Worm (Caenorhabditis elegans) whole organism, young adult: ENCODE measurements around the gene lfi-1.
A peak's percentile ranks its signal among the peaks of the same experiment; 100 is the strongest.

Source experiments
- B0019.2 ChIP-seq: fragments of 200-800 bp; sonication (Bioruptor generic); conservative IDR thresholded peaks from 2 replicates; pipeline ENCODE4 v1.3.6; 2022; ENCODE audit warnings: missing genetic modification reagents, missing genetic modification characterization, missing compliant biosample characterization
- B0035.1 ChIP-seq: sonication (generic microtip); optimal IDR thresholded peaks from 2 replicates; lab custom pipeline; 2016; ENCODE audit warnings: missing genetic modification characterization, mild to moderate bottlenecking, missing compliant biosample characterization, missing genotype, missing genetic modification reagents
- C06A6.2 ChIP-seq: fragments of 200-800 bp; sonication (Bioruptor generic); conservative IDR thresholded peaks from 2 replicates; pipeline ENCODE4 v1.3.6; 2022; ENCODE audit warnings: missing genetic modification characterization, missing compliant biosample characterization
- C17E4.6 ChIP-seq: fragments of 200-800 bp; sonication (Bioruptor generic); IDR thresholded peaks from 2 replicates; pipeline ENCODE4 v1.3.6; 2022; ENCODE audit warnings: missing genetic modification reagents, missing genetic modification characterization, missing compliant biosample characterization
- F49E8.2 ChIP-seq: sonication (generic microtip); optimal IDR thresholded peaks from 3 replicates; lab custom pipeline; 2017; ENCODE audit warnings: missing genetic modification characterization, mild to moderate bottlenecking, missing compliant biosample characterization, antibody characterized with exemption, moderate library complexity; ENCODE audit not compliant: insufficient read depth
- F55B11.4 ChIP-seq: sonication (generic microtip); optimal IDR thresholded peaks from 2 replicates; lab custom pipeline; 2016; ENCODE audit warnings: missing compliant biosample characterization, missing genetic modification characterization, borderline replicate concordance; ENCODE audit not compliant: insufficient read depth
- F57A8.1 ChIP-seq: fragments of 200-800 bp; sonication (Bioruptor generic); optimal IDR thresholded peaks from 2 replicates; lab custom pipeline; 2018; ENCODE audit warnings: mild to moderate bottlenecking, missing genetic modification characterization, moderate library complexity, missing compliant biosample characterization
- Y53F4B.3 ChIP-seq: fragments of 200-800 bp; sonication (Bioruptor generic); IDR thresholded peaks from 2 replicates; pipeline ENCODE4 v1.3.6; 2022; ENCODE audit warnings: missing genetic modification reagents, missing genetic modification characterization, missing compliant biosample characterization
- Y56A3A.18 ChIP-seq: fragments of 200-800 bp; sonication (Bioruptor generic); IDR thresholded peaks from 2 replicates; pipeline ENCODE4 v1.3.6; 2022; ENCODE audit warnings: missing genetic modification reagents, missing genetic modification characterization, missing compliant biosample characterization
- Y95B8A.8 ChIP-seq: fragments of 200-800 bp; sonication (Bioruptor generic); IDR thresholded peaks from 2 replicates; pipeline ENCODE4 v1.3.6; 2022; ENCODE audit warnings: missing genetic modification reagents, missing genetic modification characterization, missing compliant biosample characterization
- aptf-3 ChIP-seq: fragments of 200-800 bp; sonication (Bioruptor generic); IDR thresholded peaks from 2 replicates; pipeline ENCODE4 v1.3.6; 2022; ENCODE audit warnings: missing genetic modification characterization, missing compliant biosample characterization
- attf-3 ChIP-seq: fragments of 200-800 bp; sonication (Bioruptor generic); conservative IDR thresholded peaks from 2 replicates; pipeline ENCODE4 v1.3.6; 2022; ENCODE audit warnings: missing genetic modification reagents, missing genetic modification characterization, missing compliant biosample characterization
- attf-5 ChIP-seq: fragments of 200-800 bp; sonication (Bioruptor generic); optimal IDR thresholded peaks from 2 replicates; lab custom pipeline; 2018; ENCODE audit warnings: mild to moderate bottlenecking, missing genetic modification characterization, missing compliant biosample characterization
- cebp-1 ChIP-seq, 2 experiments: fragments of 200-800 bp in 1 of 2; sonication (Bioruptor generic) in 1 of 2; sonication (generic microtip) in 1 of 2; IDR thresholded peaks in 1 of 2; optimal IDR thresholded peaks in 1 of 2; 2 replicates each; pipeline versions ENCODE4 v1.3.6 to Lab custom; 2017 to 2022; ENCODE audit warnings: missing compliant biosample characterization in 2 of 2, missing genetic modification characterization in 2 of 2, mild to moderate bottlenecking in 1 of 2, missing genetic modification reagents in 1 of 2, moderate library complexity in 1 of 2
- ceh-27 ChIP-seq: fragments of 200-800 bp; sonication (Bioruptor generic); optimal IDR thresholded peaks from 2 replicates; lab custom pipeline; 2018; ENCODE audit warnings: mild to moderate bottlenecking, missing genetic modification characterization, moderate library complexity, missing compliant biosample characterization
- ceh-40 ChIP-seq: fragments of 200-800 bp; sonication (Bioruptor generic); IDR thresholded peaks from 2 replicates; pipeline ENCODE4 v1.3.6; 2022; ENCODE audit warnings: missing genetic modification characterization, missing compliant biosample characterization
- dox-1 ChIP-seq: fragments of 200-800 bp; sonication (Bioruptor generic); IDR thresholded peaks from 2 replicates; pipeline ENCODE4 v1.3.6; 2022; ENCODE audit warnings: missing genetic modification reagents, missing genetic modification characterization, missing compliant biosample characterization
- efl-1 ChIP-seq: fragments of 150-350 bp; optimal IDR thresholded peaks from 2 replicates; lab custom pipeline; 2014; ENCODE audit warnings: missing biosample characterization, missing genetic modification reagents, missing genetic modification characterization
- ets-4 ChIP-seq: fragments of 200-800 bp; sonication (Bioruptor generic); optimal IDR thresholded peaks from 2 replicates; lab custom pipeline; 2018; ENCODE audit warnings: mild to moderate bottlenecking, missing genetic modification characterization, missing compliant biosample characterization
- fkh-3 ChIP-seq: sonication (generic microtip); optimal IDR thresholded peaks from 2 replicates; lab custom pipeline; 2016; ENCODE audit warnings: mild to moderate bottlenecking, missing genetic modification characterization, missing compliant biosample characterization
- gei-17 ChIP-seq: fragments of 200-800 bp; sonication (Bioruptor generic); optimal IDR thresholded peaks from 2 replicates; lab custom pipeline; 2018; ENCODE audit warnings: mild to moderate bottlenecking, missing genetic modification characterization, missing compliant biosample characterization
- hmg-1.2 ChIP-seq: fragments of 200-800 bp; sonication (Bioruptor generic); IDR thresholded peaks from 2 replicates; pipeline ENCODE4 v1.3.6; 2022; ENCODE audit warnings: missing genetic modification reagents, missing genetic modification characterization, missing compliant biosample characterization
- hsf-1 ChIP-seq: fragments of 200-800 bp; sonication (Bioruptor generic); IDR thresholded peaks from 2 replicates; pipeline ENCODE4 v1.3.6; 2022; ENCODE audit warnings: missing genetic modification reagents, missing genetic modification characterization, missing compliant biosample characterization
- let-526 ChIP-seq: fragments of 200-800 bp; sonication (Bioruptor generic); IDR thresholded peaks from 2 replicates; pipeline ENCODE4 v1.3.6; 2022; ENCODE audit warnings: missing genetic modification reagents, missing genetic modification characterization, missing compliant biosample characterization
- let-607 ChIP-seq, 2 experiments: fragments of 200-800 bp in 1 of 2; sonication (Bioruptor generic) in 1 of 2; sonication (generic microtip) in 1 of 2; optimal IDR thresholded peaks; 2 replicates each; lab custom pipeline; 2016 to 2018; ENCODE audit warnings: mild to moderate bottlenecking in 2 of 2, missing compliant biosample characterization in 2 of 2, missing genetic modification characterization in 2 of 2, moderate library complexity in 2 of 2, missing genotype in 1 of 2
- lin-54 ChIP-seq: fragments of 200-800 bp; sonication (Bioruptor generic); optimal IDR thresholded peaks from 2 replicates; lab custom pipeline; 2018; ENCODE audit warnings: mild to moderate bottlenecking, missing genetic modification characterization, missing compliant biosample characterization
- lsl-1 ChIP-seq: fragments of 200-800 bp; sonication (Bioruptor generic); optimal IDR thresholded peaks from 2 replicates; lab custom pipeline; 2018; ENCODE audit warnings: mild to moderate bottlenecking, missing genetic modification characterization, moderate library complexity, missing compliant biosample characterization
- mes-4 ChIP-seq: sonication (generic microtip); optimal IDR thresholded peaks from 2 replicates; lab custom pipeline; 2016; ENCODE audit warnings: missing genotype, missing genetic modification characterization, missing compliant biosample characterization
- mxl-1 ChIP-seq: sonication (generic microtip); optimal IDR thresholded peaks from 2 replicates; lab custom pipeline; 2016; ENCODE audit warnings: missing genetic modification characterization, missing compliant biosample characterization
- nhr-27 ChIP-seq: fragments of 200-800 bp; sonication (Bioruptor generic); optimal IDR thresholded peaks from 2 replicates; lab custom pipeline; 2018; ENCODE audit warnings: mild to moderate bottlenecking, missing genetic modification characterization, moderate library complexity, missing compliant biosample characterization
- nhr-80 ChIP-seq: sonication (generic microtip); optimal IDR thresholded peaks from 2 replicates; lab custom pipeline; 2016; ENCODE audit warnings: missing genetic modification characterization, missing compliant biosample characterization
- tlf-1 ChIP-seq: fragments of 200-800 bp; sonication (Bioruptor generic); optimal IDR thresholded peaks from 2 replicates; lab custom pipeline; 2018; ENCODE audit warnings: mild to moderate bottlenecking, missing genetic modification characterization, missing compliant biosample characterization

Gene lfi-1

ce11 chrX:5013826-5014225 lies 37.2 kb downstream of the lfi-1 start, which contains the start of gene ZC449.7:
Gene ZC449.7 (plus strand): TSS chrX:5014074.
- TF ChIP-seq hmg-1.2 (GFP tag; lab: Robert Waterston, UW) (no peak), nhr-80 (tag; lab: Kevin White, UChicago) (peak; percentile 83)

ce11 chrX:5015775-5016174 lies 39.1 kb downstream of the lfi-1 start, which contains the start of gene ZC449.8:
Gene ZC449.8 (plus strand): TSS chrX:5016075.
- TF ChIP-seq gei-17 (GFP tag; lab: Kevin White, UChicago) (no peak), fkh-3 (no peak), F55B11.4 (tag; lab: Kevin White, UChicago) (no peak), nhr-27 (no peak), mxl-1 (tag; lab: Kevin White, UChicago) (no peak), let-526 (GFP tag; lab: Robert Waterston, UW) (no peak), Y53F4B.3 (GFP tag; lab: Robert Waterston, UW) (no peak), C17E4.6 (GFP tag; lab: Robert Waterston, UW) (no peak), ceh-27 (GFP tag; lab: Kevin White, UChicago) (no peak), ceh-40 (GFP tag; lab: Robert Waterston, UW) (no peak), mes-4 (tag; lab: Kevin White, UChicago) (no peak), hmg-1.2 (GFP tag; lab: Robert Waterston, UW) (no peak), lin-54 (GFP tag; lab: Kevin White, UChicago) (no peak)

ce11 chrX:5017591-5017990 lies 41.0 kb downstream of the lfi-1 start, which contains the start of gene sek-3:
Gene sek-3 (plus strand): TSS chrX:5017891.
- TF ChIP-seq tlf-1 (no peak), Y95B8A.8 (no peak), hsf-1 (GFP tag; lab: Robert Waterston, UW) (no peak)

DNA sequence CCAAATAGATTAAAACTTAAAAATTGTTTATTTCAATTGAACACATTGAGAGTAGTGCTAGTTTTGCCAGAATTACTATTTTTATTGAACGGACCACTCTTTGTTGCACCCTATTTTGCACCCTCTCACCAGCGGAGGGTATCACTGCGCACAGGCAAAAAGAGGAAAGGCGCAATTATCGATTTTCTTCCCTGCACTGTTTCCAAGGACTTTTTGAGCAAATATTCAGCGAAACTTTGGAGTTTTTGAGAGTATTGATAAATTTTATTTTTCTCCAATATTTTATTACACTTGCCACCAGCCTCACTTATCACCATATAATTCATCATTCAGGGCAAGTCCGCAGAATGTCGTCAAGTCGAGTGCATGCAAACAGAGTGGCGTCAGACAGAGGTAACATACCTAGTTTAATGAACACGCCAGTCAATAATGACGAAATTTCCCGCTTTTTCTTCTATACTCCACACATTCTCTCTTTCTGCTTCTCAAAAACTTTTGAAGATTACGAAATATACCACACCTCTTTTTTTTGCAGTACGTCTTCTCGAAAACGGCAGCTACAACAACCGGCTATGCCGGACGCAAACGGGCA lies 41.5 kb downstream of the lfi-1 start:
- TF ChIP-seq cebp-1 (GFP tag; IDR thresholded peaks at IDR 0.05; lab: Robert Waterston, UW) (peak; percentile 85; the same call in 1 of the 2 replicates), cebp-1 (tag; optimal IDR thresholded peaks at IDR 0.05; lab: Kevin White, UChicago) (peak; percentile 96), nhr-80 (tag; lab: Kevin White, UChicago) (peak; percentile 78), dox-1 (GFP tag; lab: Robert Waterston, UW) (0 out of 2 replicates have a peak, but pooled peaks have one; percentile 15), attf-5 (GFP tag; lab: Kevin White, UChicago) (peak; percentile 35), attf-3 (no peak), B0019.2 (GFP tag; lab: Robert Waterston, UW) (no peak), B0035.1 (no peak), let-607 (tag; optimal IDR thresholded peaks at IDR 0.05; lab: Kevin White, UChicago) (peak; percentile 54 to 83)

- TF ChIP-seq C06A6.2 (GFP tag; lab: Robert Waterston, UW) (no peak), F57A8.1 (GFP tag; lab: Kevin White, UChicago) (no peak), lsl-1 (GFP tag; lab: Kevin White, UChicago) (no peak), Y56A3A.18 (GFP tag; lab: Robert Waterston, UW) (no peak), aptf-3 (GFP tag; lab: Robert Waterston, UW) (no peak), efl-1 (GFP tag; lab: Kevin White, UChicago) (no peak), F49E8.2 (tag; lab: Kevin White, UChicago) (no peak), cebp-1 (GFP tag; IDR thresholded peaks at IDR 0.05; lab: Robert Waterston, UW) (no peak), cebp-1 (tag; optimal IDR thresholded peaks at IDR 0.05; lab: Kevin White, UChicago) (no peak), ets-4 (GFP tag; lab: Kevin White, UChicago) (no peak)
These were observed 44.4 kb downstream of the lfi-1 start, which contains the start of gene ZC449.2 for ce11 chrX:5020996-5021395. Gene ZC449.2 (plus strand): TSS chrX:5021285.
